Worm (Caenorhabditis elegans): ENCODE measurements around the gene C16C8.20.
A peak's percentile ranks its signal among the peaks of the same experiment; 100 is the strongest.

C16C8.20 gene

ce11 chrII:3416528-3416927 is 30.2 kb upstream of the C16C8.20 start, which contains the start of gene nep-6:
TSS of gene nep-6 (plus strand) at chrII:3416828.
- TF ChIP-seq pax-3 (tag; optimal IDR thresholded peaks at IDR 0.05), result no peak
- TF ChIP-seq efl-3 (GFP tag; optimal IDR thresholded peaks at IDR 0.05), result no peak
- no peak for TF ChIP-seq tbx-2 (tag; optimal IDR thresholded peaks at IDR 0.05)
- TF ChIP-seq pqm-1 (tag; optimal IDR thresholded peaks at IDR 0.05), result no peak
- TF ChIP-seq Y116A8C.19 (tag; optimal IDR thresholded peaks at IDR 0.05; ENCODE audit: borderline replicate concordance), result no peak
- no peak for TF ChIP-seq nhr-28 (tag; optimal IDR thresholded peaks at IDR 0.05)
- no peak for TF ChIP-seq lin-13 (GFP tag; optimal IDR thresholded peaks at IDR 0.05)
- no peak for TF ChIP-seq unc-98 (GFP tag; IDR thresholded peaks at IDR 0.05)
- TF ChIP-seq ceh-82 (tag; optimal IDR thresholded peaks at IDR 0.05), result no peak
- TF ChIP-seq irx-1 (tag; optimal IDR thresholded peaks at IDR 0.05), result no peak
- no peak for TF ChIP-seq mef-2 (tag; optimal IDR thresholded peaks at IDR 0.05)
- TF ChIP-seq nhr-77 (tag; optimal IDR thresholded peaks at IDR 0.05), result no peak
- no peak for TF ChIP-seq zip-4 (GFP tag; optimal IDR thresholded peaks at IDR 0.05)
- TF ChIP-seq lin-15B (tag; optimal IDR thresholded peaks at IDR 0.05), result no peak
- TF ChIP-seq hpl-2 (GFP tag; optimal IDR thresholded peaks at IDR 0.05), result no peak
- no peak for TF ChIP-seq lin-14 (GFP tag; optimal IDR thresholded peaks at IDR 0.05)

ce11 chrII:3422938-3423337 is 23.8 kb upstream of the C16C8.20 start:
- TF ChIP-seq pax-3 (tag; optimal IDR thresholded peaks at IDR 0.05) (no peak), efl-1 (optimal IDR thresholded peaks at IDR 0.05) (no peak), efl-1 (GFP tag; optimal IDR thresholded peaks at IDR 0.05 in 1 of 2) (peak in 1 of 2 experiments; percentile 80)

DNA sequence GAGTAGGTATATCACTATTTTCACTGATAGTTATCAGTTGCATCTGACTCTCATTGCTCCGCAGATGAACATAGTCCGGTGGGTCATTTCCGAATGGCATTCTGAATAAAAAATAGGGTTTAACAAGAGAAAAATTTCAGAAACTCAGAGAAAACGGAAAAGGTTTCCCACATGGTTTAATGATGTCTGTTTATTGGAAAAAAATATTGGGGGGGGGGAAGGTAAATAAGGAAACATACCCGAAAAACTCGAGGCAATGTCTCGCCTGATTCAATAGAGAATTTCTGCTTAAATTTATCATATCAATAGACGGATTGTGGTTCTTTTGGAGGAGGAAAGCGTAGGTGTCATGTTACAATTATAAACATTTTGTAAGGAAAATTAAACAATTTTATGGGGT is 21.3 kb upstream of the C16C8.20 start, which contains the start of gene nep-11:
Gene nep-11 (minus strand): TSS at position 101 of the 400 bp plus-strand sequence.
- TF ChIP-seq blmp-1 (tag; optimal IDR thresholded peaks at IDR 0.05) (no peak), rnt-1 (tag; optimal IDR thresholded peaks at IDR 0.05) (no peak), jun-1 (tag; optimal IDR thresholded peaks at IDR 0.05) (no peak), mep-1 (tag; optimal IDR thresholded peaks at IDR 0.05) (no peak), nhr-237 (tag; optimal IDR thresholded peaks at IDR 0.05) (no peak), ces-1 (GFP tag; optimal IDR thresholded peaks at IDR 0.05) (no peak), efl-3 (GFP tag; optimal IDR thresholded peaks at IDR 0.05) (no peak), tlp-1 (tag; optimal IDR thresholded peaks at IDR 0.05) (no peak), unc-130 (tag; optimal IDR thresholded peaks at IDR 0.05) (no peak), mab-9 (GFP tag; IDR thresholded peaks at IDR 0.05) (no peak), ceh-90 (tag; optimal IDR thresholded peaks at IDR 0.05) (no peak), hlh-17 (GFP tag; optimal IDR thresholded peaks at IDR 0.05; ENCODE audit: borderline replicate concordance) (no peak), hlh-4 (tag; optimal IDR thresholded peaks at IDR 0.05) (no peak), swsn-7 (tag; optimal IDR thresholded peaks at IDR 0.05) (no peak), ztf-11 (tag; optimal IDR thresholded peaks at IDR 0.05) (no peak), snpc-4 (tag; optimal IDR thresholded peaks at IDR 0.05) (no peak), ets-5 (GFP tag; IDR thresholded peaks at IDR 0.05) (no peak), ceh-88 (GFP tag; IDR thresholded peaks at IDR 0.05) (no peak), Y116A8C.19 (tag; optimal IDR thresholded peaks at IDR 0.05; ENCODE audit: borderline replicate concordance) (no peak)

ce11 chrII:3428158-3428704 is 18.5 kb upstream of the C16C8.20 start:
- TF ChIP-seq dpl-1 (GFP tag; optimal IDR thresholded peaks at IDR 0.05), result peak in 1 of 3 experiments; percentile 26
- TF ChIP-seq lin-14 (GFP tag; optimal IDR thresholded peaks at IDR 0.05), result peak; percentile 88
- TF ChIP-seq grh-1 (GFP tag; IDR thresholded peaks at IDR 0.05), result no peak
- no peak for TF ChIP-seq unc-62 (GFP tag; optimal IDR thresholded peaks at IDR 0.05)
- no peak for TF ChIP-seq mdl-1 (tag; optimal IDR thresholded peaks at IDR 0.05)
- peak; percentile 32 for TF ChIP-seq unc-86 (tag; optimal IDR thresholded peaks at IDR 0.05)
- no peak for TF ChIP-seq ceh-90 (tag; optimal IDR thresholded peaks at IDR 0.05)
- TF ChIP-seq snu-23 (GFP tag; optimal IDR thresholded peaks at IDR 0.05), result no peak
- TF ChIP-seq elt-3 (tag; optimal IDR thresholded peaks at IDR 0.05), result no peak
- no peak for TF ChIP-seq tlp-1 (tag; optimal IDR thresholded peaks at IDR 0.05)
- TF ChIP-seq nhr-77 (tag; optimal IDR thresholded peaks at IDR 0.05), result no peak
- TF ChIP-seq mep-1 (tag; optimal IDR thresholded peaks at IDR 0.05), result peak; percentile 17
- no peak for TF ChIP-seq nhr-11 (tag; optimal IDR thresholded peaks at IDR 0.05)
- TF ChIP-seq nhr-84 (tag; optimal IDR thresholded peaks at IDR 0.05), result no peak
- TF ChIP-seq ceh-82 (tag; optimal IDR thresholded peaks at IDR 0.05), result peak in 1 of 3 experiments; percentile 46
- no peak for TF ChIP-seq unc-30 (tag; optimal IDR thresholded peaks at IDR 0.05)
- TF ChIP-seq fkh-8 (tag; optimal IDR thresholded peaks at IDR 0.05), result peak; percentile 62
- TF ChIP-seq efl-1 (optimal IDR thresholded peaks at IDR 0.05), result peak; percentile 17 to 38
- TF ChIP-seq efl-1 (GFP tag; optimal IDR thresholded peaks at IDR 0.05 in 1 of 2), result no peak
- no peak for TF ChIP-seq hlh-17 (GFP tag; optimal IDR thresholded peaks at IDR 0.05; ENCODE audit: borderline replicate concordance)
- TF ChIP-seq nhr-85 (tag), result no peak
- no peak for TF ChIP-seq hlh-4 (tag; optimal IDR thresholded peaks at IDR 0.05)
- TF ChIP-seq snpc-4 (tag; optimal IDR thresholded peaks at IDR 0.05), result no peak
